Fruit fly (Drosophila melanogaster): ENCODE results near the gene CG7730.

Gene CG7730

dm6 chr3L:17007041-17007471 is 20.3 kb upstream of the CG7730 start (continued):
- TF ChIP-seq Dad (GFP tag; optimal IDR thresholded peaks at IDR 0.05) (no peak), CG12744 (GFP tag; optimal IDR thresholded peaks at IDR 0.05) (no peak), CG2199 (GFP tag; IDR thresholded peaks at IDR 0.05) (peak; percentile 36; the same call in 1 of the 3 replicates), chm (GFP tag; IDR thresholded peaks at IDR 0.05) (no peak), hkb (optimal IDR thresholded peaks at IDR 0.05) (no peak), hkb (GFP tag; IDR thresholded peaks at IDR 0.05) (peak; percentile 44; the same call in 1 of the 2 replicates), CG43689 (GFP tag; IDR thresholded peaks at IDR 0.05) (no peak), gfzf (GFP tag; optimal IDR thresholded peaks at IDR 0.05) (no peak), Sox102F (GFP tag; optimal IDR thresholded peaks at IDR 0.05) (peak; percentile 39), CG30020 (tag; optimal IDR thresholded peaks at IDR 0.05) (no peak), CG15011 (GFP tag; optimal IDR thresholded peaks at IDR 0.05) (no peak), tgo (GFP tag; IDR thresholded peaks at IDR 0.05) (peak; percentile 38; the same call in 1 of the 3 replicates), Xbp1 (GFP tag; optimal IDR thresholded peaks at IDR 0.05) (peak; percentile 52), bigmax (GFP tag; optimal IDR thresholded peaks at IDR 0.05) (no peak), fd3F (GFP tag; optimal IDR thresholded peaks at IDR 0.05) (no peak), gro (GFP tag; optimal IDR thresholded peaks at IDR 0.05) (no peak), CG7556 (GFP tag; optimal IDR thresholded peaks at IDR 0.05) (no peak), E2f1 (GFP tag; IDR thresholded peaks at IDR 0.05) (no peak), Dip2 (GFP tag; IDR thresholded peaks at IDR 0.05) (no peak), lola (GFP tag; optimal IDR thresholded peaks at IDR 0.05) (no peak), Adf1 (GFP tag; IDR thresholded peaks at IDR 0.05) (peak; percentile 36; the same call in 1 of the 2 replicates), Sry-β (GFP tag; optimal IDR thresholded peaks at IDR 0.05) (no peak), HHEX (GFP tag; optimal IDR thresholded peaks at IDR 0.05) (no peak), Gsc (GFP tag; IDR thresholded peaks at IDR 0.05) (no peak), Dek (tag; optimal IDR thresholded peaks at IDR 0.05) (no peak), gsb-n (tag; optimal IDR thresholded peaks at IDR 0.05) (no peak), dan (GFP tag; IDR thresholded peaks at IDR 0.05) (no peak), kay (GFP tag; optimal IDR thresholded peaks at IDR 0.05) (no peak), CG14050 (GFP tag; IDR thresholded peaks at IDR 0.05) (no peak), CG11093 (GFP tag; IDR thresholded peaks at IDR 0.05) (no peak), HLH54F (GFP tag; optimal IDR thresholded peaks at IDR 0.05) (no peak), gce (GFP tag; IDR thresholded peaks at IDR 0.05) (no peak), Hr3 (GFP tag; optimal IDR thresholded peaks at IDR 0.05) (no peak), tll (GFP tag; optimal IDR thresholded peaks at IDR 0.05) (no peak), CG11398 (GFP tag; optimal IDR thresholded peaks at IDR 0.05) (no peak), CG2712 (tag; optimal IDR thresholded peaks at IDR 0.05) (peak; percentile 40), BtbVII (GFP tag; optimal IDR thresholded peaks at IDR 0.05) (no peak), Spps (tag; optimal IDR thresholded peaks at IDR 0.05) (no peak), GATAe (GFP tag; conservative IDR thresholded peaks at IDR 0.05) (0 out of 2 replicates have a peak, but pooled peaks have one; percentile 14), pan (optimal IDR thresholded peaks at IDR 0.05) (no peak), pan (GFP tag; optimal IDR thresholded peaks at IDR 0.05 in 1 of 2, IDR thresholded peaks at IDR 0.05 in 1 of 2) (peak in 1 of 2 experiments; percentile 32), CG7745 (tag; optimal IDR thresholded peaks at IDR 0.05) (no peak), CG18262 (tag; optimal IDR thresholded peaks at IDR 0.05) (peak; percentile 28), CG15601 (tag; optimal IDR thresholded peaks at IDR 0.05) (no peak), stc (GFP tag; IDR thresholded peaks at IDR 0.05) (no peak), PHDP (tag; optimal IDR thresholded peaks at IDR 0.05) (peak; percentile 36), CG5953 (GFP tag; IDR thresholded peaks at IDR 0.05) (no peak), HmgZ (tag; optimal IDR thresholded peaks at IDR 0.05) (peak; percentile 2), CG12155 (GFP tag; optimal IDR thresholded peaks at IDR 0.05) (peak; percentile 9), CG1792 (GFP tag; optimal IDR thresholded peaks at IDR 0.05) (no peak), fu2 (GFP tag; optimal IDR thresholded peaks at IDR 0.05) (no peak), HLHmδ (GFP tag; optimal IDR thresholded peaks at IDR 0.05) (no peak)
